Fruit fly (Drosophila melanogaster) S2 (cell line): ENCODE measurements around the gene Bicra.

Experiments
- CG8478 ChIP-seq: fragments of >200 bp; optimal IDR thresholded peaks from 2 replicates; lab custom pipeline; 2018
- CTCF ChIP-seq, 2 experiments: fragments of >200 bp; optimal IDR thresholded peaks; 2 replicates each; lab custom pipeline; 2018

DNA sequence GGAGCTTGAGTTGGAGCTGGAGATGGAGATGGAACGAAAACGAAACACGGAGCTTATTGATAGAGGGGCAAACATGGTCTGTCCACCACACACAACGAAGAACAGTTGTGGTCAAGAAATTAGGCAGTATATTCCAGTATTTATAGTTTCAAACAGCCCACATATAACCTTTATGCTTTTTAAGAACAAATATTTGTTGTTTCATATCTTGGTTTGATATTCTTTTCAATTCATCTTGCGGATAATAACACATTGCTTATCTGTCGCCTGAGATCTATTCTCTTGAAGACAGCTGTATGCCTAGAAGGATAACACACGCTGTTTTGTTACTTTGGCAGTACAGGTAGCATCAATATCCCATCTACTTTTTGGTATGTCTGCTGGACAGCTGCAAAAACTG is 10.0 kb downstream of the Bicra start:
- TF ChIP-seq CTCF (optimal IDR thresholded peaks at IDR 0.05; lab: Kevin White, UChicago) (no peak), CG8478 (lab: Kevin White, UChicago) (no peak)
